Fruit fly (Drosophila melanogaster) whole organism, embryonic: Measurements from ENCODE around the gene Tsp5D.

Source experiments
- CG14050 ChIP-seq: fragments of 200-800 bp; sonication (Bioruptor generic); IDR thresholded peaks from 3 replicates; pipeline ENCODE4 v1.3.6; 2022; ENCODE audit warnings: missing biosample characterization, missing genetic modification characterization
- CG3065 ChIP-seq: fragments of 200-800 bp; sonication (Bioruptor generic); optimal IDR thresholded peaks from 2 replicates; lab custom pipeline; 2016; ENCODE audit warnings: missing biosample characterization, missing genetic modification characterization
- E2f2 ChIP-seq: fragments of 200-800 bp; sonication (Bioruptor generic); IDR thresholded peaks from 2 replicates; pipeline ENCODE4 v1.3.6; 2022; ENCODE audit warnings: missing biosample characterization, missing genetic modification characterization
- ato ChIP-seq: fragments of 200-800 bp; sonication (Bioruptor generic); IDR thresholded peaks from 2 replicates; pipeline ENCODE4 v1.3.6; 2022; ENCODE audit warnings: missing biosample characterization, missing genetic modification characterization; ENCODE audit not compliant: partially characterized antibody
- btn ChIP-seq: fragments of 200-800 bp; sonication (Bioruptor generic); optimal IDR thresholded peaks from 2 replicates; lab custom pipeline; 2016; ENCODE audit warnings: missing biosample characterization, missing genetic modification characterization
- fd3F ChIP-seq: fragments of 200-800 bp; sonication (Bioruptor generic); optimal IDR thresholded peaks from 2 replicates; lab custom pipeline; 2018; ENCODE audit warnings: missing biosample characterization, mild to moderate bottlenecking, missing genetic modification characterization, moderate library complexity
- insv ChIP-seq, 2 experiments: fragments of 200-800 bp; sonication (Bioruptor generic); optimal IDR thresholded peaks; 3 replicates each; lab custom pipeline; 2016 to 2018; ENCODE audit warnings: missing biosample characterization in 2 of 2, missing genetic modification characterization in 2 of 2
- jumu ChIP-seq: fragments of 200-800 bp; sonication (Bioruptor generic); optimal IDR thresholded peaks from 3 replicates; lab custom pipeline; 2016; ENCODE audit warnings: missing biosample characterization, missing genetic modification characterization
- kah ChIP-seq: fragments of 200-800 bp; sonication (Bioruptor generic); optimal IDR thresholded peaks from 2 replicates; lab custom pipeline; 2018; ENCODE audit warnings: missing biosample characterization, mild to moderate bottlenecking, missing genetic modification characterization
- p53 ChIP-seq: fragments of 200-800 bp; sonication (Bioruptor generic); optimal IDR thresholded peaks from 2 replicates; lab custom pipeline; 2016; ENCODE audit warnings: missing biosample characterization, missing genetic modification characterization

dm6 chrX:6062160-6062559 lies 12.5 kb downstream of the Tsp5D start:
- no peak for TF ChIP-seq kah (GFP tag; lab: Kevin White, UChicago)
- TF ChIP-seq CG3065 (GFP tag; lab: Kevin White, UChicago): no peak
- TF ChIP-seq E2f2: no peak
- no peak for TF ChIP-seq CG14050 (GFP tag; lab: Robert Waterston, UW)
- no peak for TF ChIP-seq fd3F (GFP tag; lab: Kevin White, UChicago)
- TF ChIP-seq jumu (GFP tag; lab: Kevin White, UChicago): no peak
- TF ChIP-seq btn: no peak
- no peak for TF ChIP-seq insv (GFP tag; optimal IDR thresholded peaks at IDR 0.05; lab: Kevin White, UChicago)
- no peak for TF ChIP-seq ato (GFP tag; lab: Robert Waterston, UW)
- no peak for TF ChIP-seq p53 (GFP tag; lab: Kevin White, UChicago)
